Fruit fly (Drosophila melanogaster) whole organism, adult: ENCODE results near the gene CG11658.

Experiments
- CG12768 ChIP-seq: fragments of 200-800 bp; sonication (Bioruptor generic); optimal IDR thresholded peaks from 2 replicates; lab custom pipeline; 2017; ENCODE audit warnings: missing biosample characterization, missing genetic modification characterization, mild to moderate bottlenecking, moderate library complexity, missing genetic modification reagents
- CG14711 ChIP-seq: fragments of 200-800 bp; sonication (Bioruptor generic); optimal IDR thresholded peaks from 2 replicates; lab custom pipeline; 2018; ENCODE audit warnings: missing biosample characterization, mild to moderate bottlenecking, missing genetic modification characterization, moderate library complexity
- CG1620 ChIP-seq: fragments of 200-800 bp; sonication (Bioruptor generic); optimal IDR thresholded peaks from 2 replicates; lab custom pipeline; 2016; ENCODE audit warnings: missing biosample characterization, missing genetic modification characterization
- CG33017 ChIP-seq: fragments of 200-800 bp; sonication (Bioruptor generic); optimal IDR thresholded peaks from 2 replicates; lab custom pipeline; 2018; ENCODE audit warnings: missing biosample characterization, mild to moderate bottlenecking, missing genetic modification characterization, moderate library complexity
- CG7045 ChIP-seq: fragments of 200-800 bp; sonication (Bioruptor generic); optimal IDR thresholded peaks from 2 replicates; lab custom pipeline; 2017; ENCODE audit warnings: missing biosample characterization, mild to moderate bottlenecking, missing genetic modification characterization
- Clk ChIP-seq: fragments of 200-800 bp; sonication (Bioruptor generic); optimal IDR thresholded peaks from 2 replicates; lab custom pipeline; 2017; ENCODE audit warnings: missing biosample characterization, missing genetic modification characterization
- Crg-1 ChIP-seq: fragments of 200-800 bp; sonication (Bioruptor generic); optimal IDR thresholded peaks from 2 replicates; lab custom pipeline; 2016; ENCODE audit warnings: missing biosample characterization, missing genetic modification characterization
- bab1 ChIP-seq: fragments of 200-800 bp; sonication (Bioruptor generic); optimal IDR thresholded peaks from 3 replicates; lab custom pipeline; 2019; ENCODE audit warnings: missing biosample characterization, mild to moderate bottlenecking, missing genetic modification characterization, moderate library complexity
- cnc ChIP-seq, 2 experiments: fragments of >200 bp; optimal IDR thresholded peaks; 2 replicates each; lab custom pipeline; 2017
- kay ChIP-seq: fragments of 200-800 bp; sonication (Bioruptor generic); peaks from one replicate; lab custom pipeline; 2016; ENCODE audit warnings: missing biosample characterization, missing genetic modification characterization, borderline replicate concordance
- ovo ChIP-seq: fragments of 200-800 bp; sonication (Bioruptor generic); optimal IDR thresholded peaks from 2 replicates; lab custom pipeline; 2016; ENCODE audit warnings: missing biosample characterization, missing genetic modification characterization
- pad ChIP-seq: fragments of 200-800 bp; sonication (Bioruptor generic); optimal IDR thresholded peaks from 3 replicates; lab custom pipeline; 2017; ENCODE audit warnings: missing biosample characterization, missing genetic modification characterization, mild to moderate bottlenecking, moderate library complexity, missing genetic modification reagents
- tj ChIP-seq: fragments of 200-800 bp; sonication (Bioruptor generic); optimal IDR thresholded peaks from 3 replicates; lab custom pipeline; 2017; ENCODE audit warnings: missing biosample characterization, mild to moderate bottlenecking, missing genetic modification characterization, moderate library complexity

DNA sequence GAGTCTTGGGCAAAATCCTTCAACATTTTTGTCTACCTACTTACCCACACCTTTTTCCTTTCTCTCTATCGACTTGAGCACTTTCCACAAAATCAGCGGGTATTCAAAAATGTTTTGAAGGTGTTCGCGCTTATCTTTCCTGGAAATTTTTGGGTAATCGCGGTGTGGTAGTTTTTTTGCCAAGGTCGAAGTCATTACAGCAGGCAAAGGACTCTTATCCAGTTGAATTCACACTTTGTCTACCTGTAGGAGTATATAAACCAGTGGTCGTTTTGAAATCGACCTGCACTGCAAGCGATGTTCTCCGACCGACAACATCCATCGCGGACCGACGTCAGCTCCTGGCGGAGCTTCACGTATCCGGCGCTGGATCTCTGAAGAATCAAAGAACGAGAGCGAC lies 15.5 kb downstream of the CG11658 start:
- TF ChIP-seq CG14711 (tag; lab: Kevin White, UChicago) = no peak
- TF ChIP-seq CG7045 (GFP tag; lab: Kevin White, UChicago) = no peak
- no peak for TF ChIP-seq Crg-1 (GFP tag; lab: Kevin White, UChicago)
- TF ChIP-seq CG1620 (GFP tag; lab: Kevin White, UChicago) = no peak
- no peak for TF ChIP-seq CG33017
- TF ChIP-seq tj (GFP tag; lab: Kevin White, UChicago) = no peak
- TF ChIP-seq kay (GFP tag; lab: Kevin White, UChicago) = no peak
- no peak for TF ChIP-seq CG12768
- no peak for TF ChIP-seq cnc (optimal IDR thresholded peaks at IDR 0.05; lab: Kevin White, UChicago)
- TF ChIP-seq Clk = no peak
- TF ChIP-seq bab1 (GFP tag; lab: Kevin White, UChicago) = no peak
- TF ChIP-seq ovo (GFP tag; lab: Kevin White, UChicago) = no peak
- no peak for TF ChIP-seq pad
